Fruit fly (Drosophila melanogaster) whole organism, wandering third instar larva: ENCODE results near the gene crm.
A peak's percentile ranks its signal among the peaks of the same experiment; 100 is the strongest.

ENCODE experiments used
- Abd-B ChIP-seq: fragments of >200 bp; optimal IDR thresholded peaks from 2 replicates; lab custom pipeline; 2017; ENCODE audit warnings: missing biosample characterization, missing genetic modification characterization
- CG32264 ChIP-seq: fragments of 200-800 bp; sonication (Bioruptor generic); optimal IDR thresholded peaks from 2 replicates; lab custom pipeline; 2016; ENCODE audit warnings: missing biosample characterization, missing genetic modification characterization
- CG9705 ChIP-seq: fragments of 200-800 bp; sonication (Bioruptor generic); optimal IDR thresholded peaks from 2 replicates; lab custom pipeline; 2018; ENCODE audit warnings: missing biosample characterization, mild to moderate bottlenecking, missing genetic modification characterization
- CrebA ChIP-seq: fragments of 200-800 bp; sonication (Bioruptor generic); optimal IDR thresholded peaks from 2 replicates; lab custom pipeline; 2016; ENCODE audit warnings: missing biosample characterization, mild to moderate bottlenecking, missing genetic modification characterization, borderline replicate concordance
- Dfd ChIP-seq: fragments of >200 bp; optimal IDR thresholded peaks from 2 replicates; lab custom pipeline; 2017; ENCODE audit warnings: missing biosample characterization, missing genetic modification characterization
- Dif ChIP-seq: fragments of 200-275, 200-300 bp; sonication (Bioruptor generic); optimal IDR thresholded peaks from 2 replicates; lab custom pipeline; 2018; ENCODE audit warnings: missing biosample characterization, missing genetic modification characterization; ENCODE audit not compliant: partially characterized antibody
- GATAd ChIP-seq: sonication (Bioruptor generic); optimal IDR thresholded peaks from 2 replicates; lab custom pipeline; 2016; ENCODE audit warnings: missing biosample characterization, missing genetic modification characterization
- HLH106 ChIP-seq: fragments of 200-800 bp; optimal IDR thresholded peaks from 3 replicates; lab custom pipeline; 2019; ENCODE audit warnings: missing biosample characterization, mild to moderate bottlenecking, missing genetic modification characterization, moderate library complexity
- Hnf4 ChIP-seq: fragments of 200-800 bp; sonication (Bioruptor generic); optimal IDR thresholded peaks from 2 replicates; lab custom pipeline; 2016; ENCODE audit warnings: missing biosample characterization, mild to moderate bottlenecking, missing genetic modification characterization
- Hr78 ChIP-seq: fragments of >200 bp; optimal IDR thresholded peaks from 2 replicates; lab custom pipeline; 2017; ENCODE audit warnings: missing biosample characterization, missing genetic modification characterization
- Hr83 ChIP-seq: fragments of 200-300 bp; sonication (Bioruptor generic); optimal IDR thresholded peaks from 2 replicates; lab custom pipeline; 2016; ENCODE audit warnings: missing biosample characterization, mild to moderate bottlenecking, missing genetic modification characterization, moderate library complexity; ENCODE audit not compliant: poor library complexity, severe bottlenecking
- Jra ChIP-seq: sonication (Bioruptor generic); optimal IDR thresholded peaks from 2 replicates; lab custom pipeline; 2016; ENCODE audit warnings: missing biosample characterization, missing genetic modification characterization
- Mio ChIP-seq: sonication (Bioruptor generic); optimal IDR thresholded peaks from 2 replicates; lab custom pipeline; 2016; ENCODE audit warnings: missing biosample characterization, missing genetic modification characterization
- Myc ChIP-seq: fragments of >200 bp; optimal IDR thresholded peaks from 2 replicates; lab custom pipeline; 2017
- N ChIP-seq: fragments of >200 bp; optimal IDR thresholded peaks from 2 replicates; lab custom pipeline; 2018; ENCODE audit warnings: missing biosample characterization, missing external identifiers, missing genetic modification characterization
- OdsH ChIP-seq: fragments of 200-800 bp; sonication (Bioruptor generic); optimal IDR thresholded peaks from 2 replicates; lab custom pipeline; 2016; ENCODE audit warnings: missing biosample characterization, mild to moderate bottlenecking, missing genetic modification characterization
- Rel ChIP-seq, 2 experiments: fragments of 200-800 bp; sonication (Bioruptor generic) in 1 of 2; optimal IDR thresholded peaks; 2 replicates in 1 of 2; 3 replicates in 1 of 2; lab custom pipeline; 2016 to 2019; ENCODE audit warnings: mild to moderate bottlenecking in 2 of 2, missing biosample characterization in 2 of 2, missing genetic modification characterization in 2 of 2, moderate library complexity in 1 of 2
- Sp1 ChIP-seq: fragments of 200-800 bp; sonication (Bioruptor generic); optimal IDR thresholded peaks from 3 replicates; lab custom pipeline; 2019; ENCODE audit warnings: missing biosample characterization, mild to moderate bottlenecking, missing genetic modification characterization, moderate library complexity
- Vsx2 ChIP-seq: fragments of 200-300, 225-300 bp; sonication (Bioruptor generic); optimal IDR thresholded peaks from 2 replicates; lab custom pipeline; 2018; ENCODE audit warnings: missing biosample characterization, missing genetic modification characterization; ENCODE audit not compliant: partially characterized antibody
- br ChIP-seq: fragments of 200-800 bp; sonication (Bioruptor generic); optimal IDR thresholded peaks from 2 replicates; lab custom pipeline; 2016; ENCODE audit warnings: missing biosample characterization, missing genetic modification characterization
- brk ChIP-seq: fragments of 200-800 bp; sonication (Bioruptor generic); optimal IDR thresholded peaks from 2 replicates; lab custom pipeline; 2016; ENCODE audit warnings: missing biosample characterization, mild to moderate bottlenecking, missing genetic modification characterization
- dl ChIP-seq, 2 experiments: fragments of 175-275, 200-275 bp in 1 of 2; fragments of 200-275 bp in 1 of 2; sonication (Bioruptor generic); optimal IDR thresholded peaks; lab custom pipeline; 2018; ENCODE audit warnings: mild to moderate bottlenecking in 2 of 2, missing biosample characterization in 2 of 2, missing genetic modification characterization in 2 of 2, moderate library complexity in 2 of 2; ENCODE audit not compliant: partially characterized antibody in 2 of 2, insufficient read depth in 1 of 2
- dsf ChIP-seq: sonication (Bioruptor generic); optimal IDR thresholded peaks from 2 replicates; lab custom pipeline; 2016; ENCODE audit warnings: missing biosample characterization, missing genetic modification characterization, borderline replicate concordance
- ey ChIP-seq: fragments of 200-800 bp; sonication (Bioruptor generic); optimal IDR thresholded peaks from 2 replicates; lab custom pipeline; 2016; ENCODE audit warnings: missing biosample characterization, missing genetic modification characterization
- foxo ChIP-seq, 2 experiments: fragments of 200-800 bp; sonication (Bioruptor generic); optimal IDR thresholded peaks; 2 replicates in 1 of 2; 3 replicates in 1 of 2; lab custom pipeline; 2016 to 2017; ENCODE audit warnings: missing biosample characterization in 2 of 2, missing genetic modification characterization in 2 of 2
- fru ChIP-seq: fragments of 200-800 bp; sonication (Bioruptor generic); optimal IDR thresholded peaks from 3 replicates; lab custom pipeline; 2016; ENCODE audit warnings: missing biosample characterization, mild to moderate bottlenecking, missing genetic modification characterization
- h ChIP-seq: fragments of 200-800 bp; sonication (Bioruptor generic); optimal IDR thresholded peaks from 3 replicates; lab custom pipeline; 2016; ENCODE audit warnings: missing biosample characterization, mild to moderate bottlenecking, missing genetic modification characterization
- jim ChIP-seq: fragments of 175-275, 200-325 bp; sonication (Bioruptor generic); optimal IDR thresholded peaks from 2 replicates; lab custom pipeline; 2016; ENCODE audit warnings: missing biosample characterization, mild to moderate bottlenecking, missing genetic modification characterization
- lola ChIP-seq: fragments of >200 bp; optimal IDR thresholded peaks from 2 replicates; lab custom pipeline; 2017; ENCODE audit warnings: missing biosample characterization, missing genetic modification characterization
- pan ChIP-seq: fragments of >200 bp; optimal IDR thresholded peaks from 2 replicates; lab custom pipeline; 2017
- psq ChIP-seq: fragments of 200-800 bp; sonication (Bioruptor generic); optimal IDR thresholded peaks from 3 replicates; lab custom pipeline; 2017; ENCODE audit warnings: missing biosample characterization, mild to moderate bottlenecking, missing genetic modification characterization, moderate library complexity
- rgr ChIP-seq: fragments of 200-800 bp; sonication (Bioruptor generic); optimal IDR thresholded peaks from 3 replicates; lab custom pipeline; 2016; ENCODE audit warnings: missing biosample characterization, mild to moderate bottlenecking, missing genetic modification characterization
- sage ChIP-seq: fragments of 200-800 bp; sonication (Bioruptor generic); optimal IDR thresholded peaks from 2 replicates; lab custom pipeline; 2016; ENCODE audit warnings: missing biosample characterization, mild to moderate bottlenecking, missing genetic modification characterization
- sv ChIP-seq: fragments of 200-800 bp; sonication (Bioruptor generic); optimal IDR thresholded peaks from 3 replicates; lab custom pipeline; 2016; ENCODE audit warnings: missing biosample characterization, missing genetic modification characterization
- tai ChIP-seq: sonication (Bioruptor generic); optimal IDR thresholded peaks from 2 replicates; lab custom pipeline; 2016; ENCODE audit warnings: missing biosample characterization, missing genetic modification characterization
- usp ChIP-seq: fragments of >200 bp; optimal IDR thresholded peaks from 2 replicates; lab custom pipeline; 2017; ENCODE audit warnings: missing biosample characterization, missing genetic modification characterization
- woc ChIP-seq: sonication (Bioruptor generic); optimal IDR thresholded peaks from 2 replicates; lab custom pipeline; 2016; ENCODE audit warnings: missing biosample characterization, mild to moderate bottlenecking, missing genetic modification characterization

Gene crm

DNA sequence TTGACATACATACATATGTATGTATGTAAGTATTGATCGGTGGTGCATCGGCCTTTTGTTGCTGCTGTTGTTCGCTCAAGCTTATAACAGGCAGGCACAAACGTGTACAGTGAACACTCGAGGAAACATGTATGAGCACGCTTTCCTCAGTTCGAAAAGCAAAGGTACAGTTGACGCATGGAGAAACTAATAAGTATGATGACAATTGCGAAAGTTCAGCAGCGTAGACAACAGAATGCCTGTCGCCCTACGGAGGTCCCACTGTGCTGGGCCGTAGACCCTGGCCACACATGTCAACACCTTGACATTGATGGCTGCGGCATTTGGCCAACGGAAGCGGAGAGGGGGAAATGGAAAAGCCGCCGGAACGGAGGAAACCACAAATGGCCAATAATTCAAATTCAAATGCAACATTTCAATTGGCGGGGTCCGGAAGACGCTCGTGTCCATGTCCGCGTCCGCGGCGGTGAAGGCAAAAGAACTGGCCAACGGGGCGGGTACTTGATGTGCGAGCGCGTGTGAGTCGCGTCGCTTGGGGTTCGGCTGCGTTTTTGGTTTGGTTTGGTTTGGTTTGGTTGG, 30.3 kb downstream of the crm start, which contains the start of gene CG2681:
Gene CG2681 (plus strand): TSS at position 529 of the 579 bp plus-strand sequence.
- TF ChIP-seq fru (GFP tag; lab: Kevin White, UChicago) (peak; percentile 18), ey (GFP tag; lab: Kevin White, UChicago) (peak; percentile 42), OdsH (GFP tag; lab: Kevin White, UChicago) (peak; percentile 14), foxo (GFP tag; optimal IDR thresholded peaks at IDR 0.05; lab: Kevin White, UChicago) (peak in 1 of 2 experiments; percentile 43), rgr (GFP tag; lab: Kevin White, UChicago) (peak; percentile 26), woc (GFP tag; lab: Kevin White, UChicago) (no peak), N (no peak), CG32264 (GFP tag; lab: Kevin White, UChicago) (no peak), HLH106 (tag; lab: Kevin White, UChicago) (no peak), h (GFP tag; lab: Kevin White, UChicago) (peak; percentile 9)

DNA sequence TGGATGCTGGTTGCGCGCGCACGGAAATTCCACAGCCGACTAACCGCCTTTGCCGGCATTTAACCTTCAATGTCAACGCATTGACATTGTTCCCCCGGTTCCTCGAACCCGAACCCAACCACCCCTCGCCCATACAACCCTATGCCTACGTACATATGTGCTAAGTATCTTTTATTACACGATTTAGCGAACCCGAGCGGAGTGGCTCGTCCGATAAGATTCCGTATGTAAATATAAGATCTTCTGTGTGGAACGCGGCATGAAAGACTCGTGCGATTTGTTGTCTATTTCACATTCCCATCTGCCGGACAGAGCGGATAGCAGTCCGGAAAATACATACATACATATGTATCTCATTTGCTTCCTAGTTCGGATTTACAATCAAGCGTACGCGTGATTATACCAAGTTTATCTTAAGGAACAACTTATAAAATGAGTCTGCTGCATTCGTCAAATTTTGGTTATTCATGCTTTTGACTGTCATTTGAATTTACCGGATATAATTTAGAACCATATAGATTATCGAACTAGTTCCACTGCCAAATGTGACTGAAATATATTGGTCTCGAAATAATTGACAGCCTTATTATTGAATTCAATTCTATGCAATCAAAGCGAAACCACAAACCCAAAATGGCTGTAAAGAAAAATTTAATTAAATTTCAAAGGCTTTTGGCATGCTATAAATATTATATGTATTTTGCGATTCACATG, 31.0 kb downstream of the crm start, which contains the start of gene CG2680:
Gene CG2680 (minus strand): TSS at position 51 of the 714 bp plus-strand sequence.
- TF ChIP-seq lola (no peak), woc (GFP tag; lab: Kevin White, UChicago) (no peak), Hr83 (GFP tag; lab: Kevin White, UChicago) (no peak), jim (GFP tag; lab: Kevin White, UChicago) (no peak)

DNA sequence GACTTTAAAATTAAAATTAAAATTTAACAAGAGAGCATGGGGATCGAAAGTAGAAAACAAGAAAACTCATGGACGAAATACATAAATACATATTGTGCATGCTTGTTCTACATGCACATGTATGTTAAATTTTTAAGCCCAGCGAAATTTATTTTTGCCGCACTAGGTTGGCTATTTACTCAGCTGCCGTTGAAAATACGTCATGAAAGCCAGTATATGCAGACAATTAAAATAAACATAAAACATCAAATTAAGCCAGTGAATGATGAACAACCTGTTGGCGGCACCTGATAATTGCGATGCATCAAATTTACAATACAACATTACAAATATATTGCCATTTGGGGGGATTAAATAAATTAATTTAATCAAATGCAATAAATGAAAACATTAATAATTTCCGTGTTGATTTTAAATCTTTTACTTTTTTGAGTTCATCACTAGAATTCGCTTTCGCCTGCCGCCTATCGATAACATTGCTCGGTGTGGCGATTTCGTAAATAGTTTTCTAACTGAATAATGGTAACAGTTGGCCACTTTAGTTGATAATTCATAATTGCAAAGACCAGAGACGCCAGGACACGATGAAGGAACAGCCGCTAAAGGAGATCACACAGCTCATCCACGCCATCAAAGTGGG, 34.3 kb downstream of the crm start, which contains the start of gene eIF2Bbeta:
Gene eIF2Bbeta (plus strand): TSS at position 438 of the 640 bp plus-strand sequence.
- TF ChIP-seq Rel (GFP tag; optimal IDR thresholded peaks at IDR 0.05; lab: Kevin White, UChicago) (no peak), Rel (tag; optimal IDR thresholded peaks at IDR 0.05; lab: Kevin White, UChicago) (no peak), Hnf4 (GFP tag; lab: Kevin White, UChicago) (no peak), Myc (lab: Kevin White, UChicago) (peak; percentile 93)

DNA sequence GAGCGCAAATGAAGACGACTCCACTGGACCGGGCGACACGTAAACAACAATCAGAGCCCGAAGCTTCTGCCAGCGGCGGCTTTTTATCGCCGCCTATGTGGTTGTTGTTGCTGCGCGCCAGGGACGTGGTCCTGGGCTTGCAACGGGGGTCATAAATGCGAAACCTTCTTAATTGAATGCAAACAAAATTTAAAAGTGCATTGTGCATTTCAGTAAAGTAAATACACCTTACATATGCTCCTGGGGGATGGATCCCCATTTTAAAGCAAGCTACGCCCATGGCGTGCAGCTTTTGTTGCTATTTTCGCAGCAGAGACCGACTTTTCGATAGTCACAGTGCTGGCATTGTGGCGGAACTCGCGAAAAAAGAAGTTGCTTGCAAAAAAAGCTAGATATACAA, 34.9 kb downstream of the crm start, which contains the start of gene Ugalt:
Gene Ugalt (minus strand): TSS at position 160 of the 400 bp plus-strand sequence.
- TF ChIP-seq Rel (GFP tag; optimal IDR thresholded peaks at IDR 0.05; lab: Kevin White, UChicago) (peak; percentile 100), Rel (tag; optimal IDR thresholded peaks at IDR 0.05; lab: Kevin White, UChicago) (peak; percentile 99), jim (GFP tag; lab: Kevin White, UChicago) (peak; percentile 99), Mio (GFP tag; lab: Kevin White, UChicago) (peak; percentile 99), rgr (GFP tag; lab: Kevin White, UChicago) (peak; percentile 100), Abd-B (GFP tag; lab: Kevin White, UChicago) (no peak), HLH106 (tag; lab: Kevin White, UChicago) (peak; percentile 100), brk (GFP tag; lab: Kevin White, UChicago) (no peak), Hnf4 (GFP tag; lab: Kevin White, UChicago) (peak; percentile 100), Dfd (GFP tag; lab: Kevin White, UChicago) (peak; percentile 97), OdsH (GFP tag; lab: Kevin White, UChicago) (peak; percentile 100), lola (no peak), Myc (lab: Kevin White, UChicago) (no peak), ey (GFP tag; lab: Kevin White, UChicago) (peak; percentile 100), Vsx2 (GFP tag; lab: Kevin White, UChicago) (no peak), dsf (GFP tag; lab: Kevin White, UChicago) (peak; percentile 99), CG9705 (GFP tag; lab: Kevin White, UChicago) (peak; percentile 100), usp (GFP tag; lab: Kevin White, UChicago) (peak; percentile 53), dl (GFP tag; optimal IDR thresholded peaks at IDR 0.05; lab: Kevin White, UChicago; ENCODE audit: insufficient read depth in 1 of 2, partially characterized antibody in 2 of 2) (no peak), psq (GFP tag; lab: Kevin White, UChicago) (peak; percentile 100), foxo (GFP tag; optimal IDR thresholded peaks at IDR 0.05; lab: Kevin White, UChicago) (peak; percentile 100), Dif (GFP tag; lab: Kevin White, UChicago) (no peak), woc (GFP tag; lab: Kevin White, UChicago) (peak; percentile 100), sv (GFP tag; lab: Kevin White, UChicago) (peak; percentile 100), br (GFP tag; lab: Kevin White, UChicago) (peak; percentile 100), Sp1 (GFP tag; lab: Kevin White, UChicago) (peak; percentile 100), Hr78 (GFP tag; lab: Kevin White, UChicago) (no peak), CrebA (no peak), CG32264 (GFP tag; lab: Kevin White, UChicago) (peak; percentile 100), Jra (peak; percentile 100), Hr83 (GFP tag; lab: Kevin White, UChicago) (peak; percentile 100), GATAd (GFP tag; lab: Kevin White, UChicago) (peak; percentile 100), pan (lab: Kevin White, UChicago) (no peak), N (no peak), h (GFP tag; lab: Kevin White, UChicago) (peak; percentile 100), sage (GFP tag; lab: Kevin White, UChicago) (peak; percentile 100), fru (GFP tag; lab: Kevin White, UChicago) (peak; percentile 100), tai (GFP tag; lab: Kevin White, UChicago) (no peak)
